Worm (Caenorhabditis elegans) whole organism, L3 larva: ENCODE results near the gene srbc-58.

Source experiments
- ZK546.5 ChIP-seq: sonication (generic microtip); optimal IDR thresholded peaks from 2 replicates; lab custom pipeline; 2017; ENCODE audit warnings: missing biosample characterization, missing genetic modification characterization
- aly-2 ChIP-seq: fragments of 150-350 bp; optimal IDR thresholded peaks from 2 replicates; lab custom pipeline; 2014; ENCODE audit warnings: missing biosample characterization, missing genetic modification characterization
- ama-1 ChIP-seq: fragments of 150-350 bp; optimal IDR thresholded peaks from 2 replicates; lab custom pipeline; 2018
- ceh-16 ChIP-seq: sonication (generic microtip); optimal IDR thresholded peaks from 2 replicates; lab custom pipeline; 2017; ENCODE audit warnings: missing biosample characterization, missing genetic modification characterization
- ceh-82 ChIP-seq: fragments of 150-350 bp; optimal IDR thresholded peaks from 2 replicates; lab custom pipeline; 2014; ENCODE audit warnings: missing biosample characterization, missing genetic modification characterization
- daf-12 ChIP-seq: fragments of 150-350 bp; optimal IDR thresholded peaks from 2 replicates; lab custom pipeline; 2014; ENCODE audit warnings: missing biosample characterization, missing genetic modification reagents, missing genetic modification characterization
- egl-5 ChIP-seq: fragments of 150-350 bp; optimal IDR thresholded peaks from 2 replicates; lab custom pipeline; 2017; ENCODE audit warnings: missing biosample characterization, missing genetic modification reagents, missing genetic modification characterization, inconsistent platforms
- elt-1 ChIP-seq: fragments of 150-350 bp; optimal IDR thresholded peaks from 2 replicates; lab custom pipeline; 2014; ENCODE audit warnings: missing biosample characterization, missing genetic modification characterization
- elt-2 ChIP-seq: sonication (generic microtip); optimal IDR thresholded peaks from 2 replicates; lab custom pipeline; 2016; ENCODE audit warnings: missing genetic modification reagents, mild to moderate bottlenecking, missing genetic modification characterization, missing compliant biosample characterization
- elt-3 ChIP-seq, 3 experiments: fragments of 150-350 bp in 1 of 3; sonication (generic microtip) in 2 of 3; optimal IDR thresholded peaks; 2 replicates in 2 of 3; 4 replicates in 1 of 3; lab custom pipeline; 2014 to 2017; ENCODE audit warnings: missing biosample characterization in 3 of 3, missing genetic modification characterization in 3 of 3
- eor-1 ChIP-seq, 2 experiments: fragments of 150-350 bp; optimal IDR thresholded peaks; 2 replicates each; lab custom pipeline; 2014 to 2018; ENCODE audit warnings: missing biosample characterization in 2 of 2, missing genetic modification characterization in 2 of 2
- fkh-10 ChIP-seq: sonication (generic microtip); optimal IDR thresholded peaks from 2 replicates; lab custom pipeline; 2017; ENCODE audit warnings: missing biosample characterization, missing genetic modification reagents, missing genetic modification characterization
- fkh-2 ChIP-seq: fragments of 150-350 bp; optimal IDR thresholded peaks from 2 replicates; lab custom pipeline; 2014; ENCODE audit warnings: missing biosample characterization, missing genetic modification reagents, missing genetic modification characterization
- fos-1 ChIP-seq: fragments of 150-350 bp; optimal IDR thresholded peaks from 2 replicates; lab custom pipeline; 2014; ENCODE audit warnings: missing biosample characterization, missing genetic modification characterization
- hmg-11 ChIP-seq: sonication (generic microtip); optimal IDR thresholded peaks from 2 replicates; lab custom pipeline; 2016; ENCODE audit warnings: missing genetic modification characterization, missing compliant biosample characterization
- jun-1 ChIP-seq: fragments of 150-350 bp; optimal IDR thresholded peaks from 2 replicates; lab custom pipeline; 2014; ENCODE audit warnings: missing biosample characterization, missing genetic modification reagents, missing genetic modification characterization
- lin-15B ChIP-seq: fragments of 150-350 bp; optimal IDR thresholded peaks from 2 replicates; lab custom pipeline; 2014; ENCODE audit warnings: missing biosample characterization, missing genetic modification characterization
- lin-39 ChIP-seq: fragments of 150-350 bp; optimal IDR thresholded peaks from 2 replicates; lab custom pipeline; 2018; ENCODE audit warnings: missing biosample characterization, missing genetic modification reagents, missing genetic modification characterization
- lsy-12 ChIP-seq: sonication (generic microtip); optimal IDR thresholded peaks from 2 replicates; lab custom pipeline; 2016; ENCODE audit warnings: mild to moderate bottlenecking, missing genetic modification characterization, missing compliant biosample characterization
- mdl-1 ChIP-seq: fragments of 150-350 bp; optimal IDR thresholded peaks from 2 replicates; lab custom pipeline; 2014; ENCODE audit warnings: missing biosample characterization, missing genetic modification characterization
- mml-1 ChIP-seq: fragments of 150-350 bp; sonication (generic microtip); optimal IDR thresholded peaks from 3 replicates; lab custom pipeline; 2014; ENCODE audit warnings: missing biosample characterization, missing genetic modification characterization
- nfya-1 ChIP-seq: sonication (generic microtip); optimal IDR thresholded peaks from 2 replicates; lab custom pipeline; 2017; ENCODE audit warnings: missing genetic modification characterization, mild to moderate bottlenecking, missing compliant biosample characterization, antibody characterized with exemption, moderate library complexity; ENCODE audit not compliant: insufficient read depth
- nhr-11 ChIP-seq: fragments of 150-350 bp; optimal IDR thresholded peaks from 2 replicates; lab custom pipeline; 2014; ENCODE audit warnings: missing biosample characterization, missing genetic modification characterization
- nhr-12 ChIP-seq: fragments of 150-350 bp; optimal IDR thresholded peaks from 2 replicates; lab custom pipeline; 2014; ENCODE audit warnings: missing biosample characterization, missing genetic modification characterization
- nhr-23 ChIP-seq: fragments of 150-350 bp; optimal IDR thresholded peaks from 2 replicates; lab custom pipeline; 2014; ENCODE audit warnings: missing biosample characterization, missing genetic modification reagents, missing genetic modification characterization
- nhr-25 ChIP-seq: sonication (generic microtip); optimal IDR thresholded peaks from 2 replicates; lab custom pipeline; 2017; ENCODE audit warnings: missing biosample characterization, missing genetic modification characterization
- nhr-77 ChIP-seq: fragments of 150-350 bp; optimal IDR thresholded peaks from 2 replicates; lab custom pipeline; 2014; ENCODE audit warnings: missing biosample characterization, missing genetic modification characterization
- skn-1 ChIP-seq: fragments of 150-350 bp; optimal IDR thresholded peaks from 2 replicates; lab custom pipeline; 2014; ENCODE audit warnings: missing biosample characterization, missing genetic modification characterization
- snpc-4 ChIP-seq: fragments of 150-350 bp; optimal IDR thresholded peaks from 2 replicates; lab custom pipeline; 2014; ENCODE audit warnings: missing biosample characterization, missing genetic modification characterization
- unc-39 ChIP-seq: sonication (generic microtip); optimal IDR thresholded peaks from 4 replicates; lab custom pipeline; 2017; ENCODE audit warnings: missing biosample characterization, missing genetic modification characterization
- unc-62 ChIP-seq: fragments of 150-350 bp; sonication (generic microtip); optimal IDR thresholded peaks from 4 replicates; lab custom pipeline; 2014; ENCODE audit warnings: missing biosample characterization, missing genetic modification reagents, missing genetic modification characterization
- ztf-11 ChIP-seq: fragments of 150-350 bp; optimal IDR thresholded peaks from 2 replicates; lab custom pipeline; 2014; ENCODE audit warnings: missing biosample characterization, missing genetic modification characterization
- ztf-4 ChIP-seq: fragments of 150-350 bp; optimal IDR thresholded peaks from 2 replicates; lab custom pipeline; 2014; ENCODE audit warnings: missing biosample characterization, missing genetic modification characterization

Gene srbc-58

ce11 chrV:801555-802060 is 26.8 kb downstream of the srbc-58 start:
- TF ChIP-seq elt-1 (tag; lab: Kevin White, UChicago): peak; percentile 84
- no peak for TF ChIP-seq unc-62 (GFP tag; lab: Kevin White, UChicago)
- peak; percentile 21 for TF ChIP-seq nhr-23 (tag; lab: Kevin White, UChicago)
- peak; percentile 39 for TF ChIP-seq nhr-25
- TF ChIP-seq, all 47 proteins: peak for 3

- TF ChIP-seq lin-15B (tag; lab: Kevin White, UChicago) (no peak), unc-39 (no peak), unc-62 (GFP tag; lab: Kevin White, UChicago) (no peak), daf-12 (tag; lab: Kevin White, UChicago) (no peak)
Measured at ce11 chrV:802726-803125, 27.9 kb downstream of the srbc-58 start.

- TF ChIP-seq jun-1 (tag; lab: Kevin White, UChicago) (no peak), ceh-16 (no peak), mml-1 (tag; lab: Kevin White, UChicago) (no peak), elt-2 (tag; lab: Kevin White, UChicago) (no peak)
Measured at ce11 chrV:803472-803871, 28.7 kb downstream of the srbc-58 start.

ce11 chrV:804485-804884 is 29.7 kb downstream of the srbc-58 start, which contains the start of gene nhr-270:
Gene nhr-270 (minus strand): TSS chrV:804741.
- TF ChIP-seq hmg-11 (tag; lab: Kevin White, UChicago): no peak
- peak; percentile 7 for TF ChIP-seq elt-1 (tag; lab: Kevin White, UChicago)
- no peak for TF ChIP-seq mml-1 (tag; lab: Kevin White, UChicago)
- TF ChIP-seq ceh-82: no peak
- no peak for TF ChIP-seq fos-1 (tag; lab: Kevin White, UChicago)
- TF ChIP-seq nhr-23 (tag; lab: Kevin White, UChicago): peak; percentile 2
- TF ChIP-seq fkh-10 (GFP tag; lab: Kevin White, UChicago): no peak
- peak; percentile 0 for TF ChIP-seq nhr-25

ce11 chrV:808260-808659 is 33.5 kb downstream of the srbc-58 start:
- TF ChIP-seq elt-2 (tag; lab: Kevin White, UChicago) (no peak), aly-2 (tag; lab: Kevin White, UChicago) (no peak), snpc-4 (tag; lab: Kevin White, UChicago) (no peak), daf-12 (tag; lab: Kevin White, UChicago) (no peak), ama-1 (lab: Kevin White, UChicago) (no peak), lin-15B (tag; lab: Kevin White, UChicago) (no peak), nhr-23 (tag; lab: Kevin White, UChicago) (no peak), lsy-12 (tag; lab: Kevin White, UChicago) (no peak), egl-5 (tag; lab: Kevin White, UChicago) (no peak), mdl-1 (tag; lab: Kevin White, UChicago) (no peak)

ce11 chrV:810281-810862 is 35.6 kb downstream of the srbc-58 start, which contains the start of gene R13D11.4:
Gene R13D11.4 (plus strand): TSS chrV:810812.
- TF ChIP-seq nhr-11 (tag; lab: Kevin White, UChicago) (no peak), skn-1 (no peak), jun-1 (tag; lab: Kevin White, UChicago) (no peak), hmg-11 (tag; lab: Kevin White, UChicago) (peak; percentile 23), nhr-12 (tag; lab: Kevin White, UChicago) (no peak), ztf-11 (tag; lab: Kevin White, UChicago) (no peak), elt-3 (tag; optimal IDR thresholded peaks at IDR 0.05; lab: Kevin White, UChicago) (no peak), snpc-4 (tag; lab: Kevin White, UChicago) (no peak), nfya-1 (tag; lab: Kevin White, UChicago) (peak; percentile 39), ztf-4 (tag; lab: Kevin White, UChicago) (no peak), fos-1 (tag; lab: Kevin White, UChicago) (no peak), lsy-12 (tag; lab: Kevin White, UChicago) (no peak), eor-1 (tag; optimal IDR thresholded peaks at IDR 0.05; lab: Kevin White, UChicago) (no peak), nhr-23 (tag; lab: Kevin White, UChicago) (no peak), fkh-2 (no peak), nhr-77 (tag; lab: Kevin White, UChicago) (no peak), fkh-10 (GFP tag; lab: Kevin White, UChicago) (peak; percentile 30), lin-39 (no peak), ZK546.5 (tag; lab: Kevin White, UChicago) (no peak), nhr-25 (no peak)
